Worm (Caenorhabditis elegans): ENCODE results near the gene fbxa-31.

ce11 chrIII:1225595-1225994, 45.6 kb downstream of the fbxa-31 start:
- no peak for TF ChIP-seq unc-62 (GFP tag; optimal IDR thresholded peaks at IDR 0.05)
- no peak for TF ChIP-seq elt-1 (tag; optimal IDR thresholded peaks at IDR 0.05; ENCODE audit: borderline replicate concordance, insufficient read depth)
- TF ChIP-seq M03D4.4 (tag; optimal IDR thresholded peaks at IDR 0.05), result no peak
- TF ChIP-seq blmp-1 (tag; optimal IDR thresholded peaks at IDR 0.05), result no peak
